Worm (Caenorhabditis elegans) whole organism, L4/young adult: ENCODE measurements around the gene ZK856.5.

ENCODE experiments used
- W03F9.2 ChIP-seq: fragments of 150-350 bp; optimal IDR thresholded peaks from 2 replicates; lab custom pipeline; 2014; ENCODE audit warnings: missing biosample characterization, missing genetic modification characterization
- him-1 ChIP-seq: sonication (generic microtip); optimal IDR thresholded peaks from 2 replicates; lab custom pipeline; 2016; ENCODE audit warnings: missing genotype, missing genetic modification reagents, missing genetic modification characterization, missing compliant biosample characterization

DNA sequence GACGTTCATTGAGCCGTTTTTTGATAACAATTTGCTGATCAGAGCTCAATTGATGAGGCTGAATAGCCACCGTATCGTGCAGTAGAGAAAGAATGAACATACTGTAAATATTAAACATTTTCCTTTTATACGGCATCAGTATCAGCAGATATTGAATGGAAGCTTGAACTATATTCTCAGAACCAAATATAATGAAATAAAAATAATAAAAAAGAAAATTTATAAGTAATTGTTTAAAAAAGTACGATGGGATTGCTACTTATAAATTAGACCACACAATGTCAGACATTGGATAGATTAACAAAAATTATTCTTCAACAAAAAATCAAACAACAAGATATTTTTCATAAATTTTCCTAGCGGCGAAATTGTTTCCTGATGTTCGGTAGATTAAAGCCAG is 16.6 kb upstream of the ZK856.5 start, which contains the start of gene rpc-25:
- TF ChIP-seq W03F9.2 (tag; lab: Kevin White, UChicago) (no peak), him-1 (tag; lab: Kevin White, UChicago) (no peak)
